Worm (Caenorhabditis elegans): ENCODE results near the gene nstp-5.

nstp-5 gene

ce11 chrIV:12817539-12817938 lies 37.8 kb upstream of the nstp-5 start:
- TF ChIP-seq egl-5 (tag; optimal IDR thresholded peaks at IDR 0.05) (peak; percentile 71), aly-2 (tag; optimal IDR thresholded peaks at IDR 0.05) (no peak), lin-39 (tag; optimal IDR thresholded peaks at IDR 0.05) (peak; percentile 19)

ce11 chrIV:12825304-12825703 lies 30.0 kb upstream of the nstp-5 start, which contains the start of gene M02B1.4:
M02B1.4 (minus strand) TSS chrIV:12825312.
- TF ChIP-seq lsy-12 (tag; optimal IDR thresholded peaks at IDR 0.05) (no peak), nhr-237 (tag; optimal IDR thresholded peaks at IDR 0.05) (no peak), ceh-82 (tag; optimal IDR thresholded peaks at IDR 0.05) (no peak), nhr-76 (tag; optimal IDR thresholded peaks at IDR 0.05) (no peak), mml-1 (tag; optimal IDR thresholded peaks at IDR 0.05) (no peak), ama-1 (optimal IDR thresholded peaks at IDR 0.05) (no peak), nhr-43 (tag; optimal IDR thresholded peaks at IDR 0.05; ENCODE audit: poor library complexity, severe bottlenecking) (no peak), snpc-4 (tag; optimal IDR thresholded peaks at IDR 0.05) (no peak), lin-15B (tag; optimal IDR thresholded peaks at IDR 0.05) (no peak), elt-1 (tag; optimal IDR thresholded peaks at IDR 0.05) (no peak), nhr-11 (tag; optimal IDR thresholded peaks at IDR 0.05) (no peak), nhr-67 (tag; optimal IDR thresholded peaks at IDR 0.05) (no peak), nfya-1 (tag; optimal IDR thresholded peaks at IDR 0.05; ENCODE audit: insufficient read depth) (no peak), tbx-2 (tag; optimal IDR thresholded peaks at IDR 0.05) (no peak), ZK546.5 (tag; optimal IDR thresholded peaks at IDR 0.05) (no peak)

- no peak for TF ChIP-seq eor-1 (tag; optimal IDR thresholded peaks at IDR 0.05)
- TF ChIP-seq hmg-11 (tag; optimal IDR thresholded peaks at IDR 0.05): peak; percentile 26
Measured at ce11 chrIV:12830829-12831392, 24.4 kb upstream of the nstp-5 start.

- TF ChIP-seq lin-39 (tag; optimal IDR thresholded peaks at IDR 0.05) (peak; percentile 32), pha-4 (tag; optimal IDR thresholded peaks at IDR 0.05) (peak; percentile 9), nhr-43 (tag; optimal IDR thresholded peaks at IDR 0.05; ENCODE audit: poor library complexity, severe bottlenecking) (no peak), hmg-11 (tag; optimal IDR thresholded peaks at IDR 0.05) (peak; percentile 0)
Measured at ce11 chrIV:12831609-12832500, 23.5 kb upstream of the nstp-5 start.

ce11 chrIV:12833698-12834416 lies 21.5 kb upstream of the nstp-5 start:
- no peak for TF ChIP-seq nhr-43 (tag; optimal IDR thresholded peaks at IDR 0.05; ENCODE audit: poor library complexity, severe bottlenecking)
- no peak for TF ChIP-seq egl-27 (tag; optimal IDR thresholded peaks at IDR 0.05)
- no peak for TF ChIP-seq ztf-4 (tag; optimal IDR thresholded peaks at IDR 0.05)
- TF ChIP-seq unc-39 (tag; optimal IDR thresholded peaks at IDR 0.05): no peak
- TF ChIP-seq lsy-12 (tag; optimal IDR thresholded peaks at IDR 0.05): no peak
- TF ChIP-seq hmg-11 (tag; optimal IDR thresholded peaks at IDR 0.05): peak; percentile 30
- no peak for TF ChIP-seq R02D3.7 (tag; optimal IDR thresholded peaks at IDR 0.05)
- TF ChIP-seq tbx-2 (tag; optimal IDR thresholded peaks at IDR 0.05): no peak
- no peak for TF ChIP-seq skn-1 (tag; optimal IDR thresholded peaks at IDR 0.05)
- no peak for TF ChIP-seq mdl-1 (tag; optimal IDR thresholded peaks at IDR 0.05)
- TF ChIP-seq ceh-82 (tag; optimal IDR thresholded peaks at IDR 0.05): no peak
- no peak for TF ChIP-seq fos-1 (tag; optimal IDR thresholded peaks at IDR 0.05)
- no peak for TF ChIP-seq egl-5 (tag; optimal IDR thresholded peaks at IDR 0.05)
- TF ChIP-seq nhr-77 (tag; optimal IDR thresholded peaks at IDR 0.05): no peak
- no peak for TF ChIP-seq elt-3 (tag; optimal IDR thresholded peaks at IDR 0.05)
- no peak for TF ChIP-seq snpc-4 (tag; optimal IDR thresholded peaks at IDR 0.05)
- peak; percentile 47 for TF ChIP-seq pqm-1 (tag; optimal IDR thresholded peaks at IDR 0.05)
- no peak for TF ChIP-seq elt-1 (tag; optimal IDR thresholded peaks at IDR 0.05)
- peak; percentile 80 for TF ChIP-seq elt-2 (tag; optimal IDR thresholded peaks at IDR 0.05)
- TF ChIP-seq daf-12 (tag; optimal IDR thresholded peaks at IDR 0.05): no peak
- TF ChIP-seq fkh-10 (GFP tag; optimal IDR thresholded peaks at IDR 0.05): no peak
- TF ChIP-seq nhr-67 (tag; optimal IDR thresholded peaks at IDR 0.05): no peak
- TF ChIP-seq nhr-25 (tag; optimal IDR thresholded peaks at IDR 0.05): no peak
- TF ChIP-seq lin-15B (tag; optimal IDR thresholded peaks at IDR 0.05): no peak
- peak; percentile 25 for TF ChIP-seq jun-1 (tag; optimal IDR thresholded peaks at IDR 0.05)
- no peak for TF ChIP-seq nhr-12 (tag; optimal IDR thresholded peaks at IDR 0.05)
- no peak for TF ChIP-seq lin-39 (tag; optimal IDR thresholded peaks at IDR 0.05)
- no peak for TF ChIP-seq mml-1 (tag; optimal IDR thresholded peaks at IDR 0.05)
- no peak for TF ChIP-seq ztf-11 (tag; optimal IDR thresholded peaks at IDR 0.05)
